Worm (Caenorhabditis elegans) whole organism, young adult: ENCODE results near the gene F42A9.9.

Experiments
- ceh-79 ChIP-seq: sonication (generic microtip); optimal IDR thresholded peaks from 2 replicates; lab custom pipeline; 2017; ENCODE audit warnings: mild to moderate bottlenecking, missing genetic modification characterization, missing compliant biosample characterization
- fkh-3 ChIP-seq: sonication (generic microtip); optimal IDR thresholded peaks from 2 replicates; lab custom pipeline; 2016; ENCODE audit warnings: mild to moderate bottlenecking, missing genetic modification characterization, missing compliant biosample characterization
- lin-35 ChIP-seq, 3 experiments: fragments of 150-350 bp in 2 of 3; sonication (generic microtip) in 1 of 3; optimal IDR thresholded peaks; 2 replicates each; lab custom pipeline; 2014 to 2018; ENCODE audit warnings: missing biosample characterization in 3 of 3, missing genetic modification characterization in 3 of 3, missing genetic modification reagents in 3 of 3
- tlf-1 ChIP-seq: fragments of 200-800 bp; sonication (Bioruptor generic); optimal IDR thresholded peaks from 2 replicates; lab custom pipeline; 2018; ENCODE audit warnings: mild to moderate bottlenecking, missing genetic modification characterization, missing compliant biosample characterization
- unc-62 ChIP-seq: fragments of 150-350 bp; optimal IDR thresholded peaks from 2 replicates; lab custom pipeline; 2014; ENCODE audit warnings: missing biosample characterization, missing genetic modification reagents, missing genetic modification characterization
- ztf-6 ChIP-seq: fragments of 200-800 bp; sonication (Bioruptor generic); IDR thresholded peaks from 2 replicates; pipeline ENCODE4 v1.3.6; 2022; ENCODE audit warnings: missing genetic modification reagents, missing genetic modification characterization, missing compliant biosample characterization

- TF ChIP-seq unc-62 (GFP tag; lab: Kevin White, UChicago) (no peak), tlf-1 (no peak), ztf-6 (GFP tag; lab: Robert Waterston, UW) (no peak), fkh-3 (tag; lab: Kevin White, UChicago) (no peak), ceh-79 (tag; lab: Kevin White, UChicago) (no peak), lin-35 (GFP tag; optimal IDR thresholded peaks at IDR 0.05; lab: Kevin White, UChicago) (no peak)
Measured at ce11 chrIV:8608204-8608603, 30.5 kb downstream of the F42A9.9 start.
